Fruit fly (Drosophila melanogaster) whole organism, embryonic: Measurements from ENCODE around the gene Tom40.

Experiments used
- Ada2b ChIP-seq: fragments of 200-800 bp; sonication (Bioruptor generic); IDR thresholded peaks from 2 replicates; pipeline ENCODE4 v1.3.6; 2022; ENCODE audit warnings: missing biosample characterization, missing genetic modification characterization
- CG10147 ChIP-seq: fragments of 200-800 bp; sonication (Bioruptor generic); optimal IDR thresholded peaks from 2 replicates; lab custom pipeline; 2019; ENCODE audit warnings: missing biosample characterization, mild to moderate bottlenecking, missing genetic modification characterization, moderate library complexity
- CG10565 ChIP-seq: fragments of 200-800 bp; sonication (Bioruptor generic); optimal IDR thresholded peaks from 3 replicates; lab custom pipeline; 2016; ENCODE audit warnings: missing biosample characterization, mild to moderate bottlenecking, missing genetic modification characterization
- CG10979 ChIP-seq: fragments of 200-800 bp; sonication (Bioruptor generic); optimal IDR thresholded peaks from 2 replicates; lab custom pipeline; 2018; ENCODE audit warnings: missing biosample characterization, mild to moderate bottlenecking, missing genetic modification characterization, moderate library complexity
- CG12744 ChIP-seq: fragments of 200-800 bp; sonication (Bioruptor generic); optimal IDR thresholded peaks from 2 replicates; lab custom pipeline; 2016; ENCODE audit warnings: missing biosample characterization, missing genetic modification characterization
- CG14050 ChIP-seq: fragments of 200-800 bp; sonication (Bioruptor generic); IDR thresholded peaks from 3 replicates; pipeline ENCODE4 v1.3.6; 2022; ENCODE audit warnings: missing biosample characterization, missing genetic modification characterization
- CG14667 ChIP-seq: fragments of 200-800 bp; sonication (Bioruptor generic); IDR thresholded peaks from 2 replicates; pipeline ENCODE4 v1.3.6; 2022; ENCODE audit warnings: missing biosample characterization, missing genetic modification characterization
- CG17385 ChIP-seq: fragments of 200-800 bp; sonication (Bioruptor generic); optimal IDR thresholded peaks from 3 replicates; lab custom pipeline; 2018; ENCODE audit warnings: missing biosample characterization, mild to moderate bottlenecking, missing genetic modification characterization
- CG17568 ChIP-seq: fragments of 200-800 bp; sonication (Bioruptor generic); optimal IDR thresholded peaks from 2 replicates; lab custom pipeline; 2018; ENCODE audit warnings: missing biosample characterization, mild to moderate bottlenecking, missing genetic modification characterization, moderate library complexity
- CG17829 ChIP-seq: fragments of 200-800 bp; optimal IDR thresholded peaks from 2 replicates; lab custom pipeline; 2019; ENCODE audit warnings: missing biosample characterization, mild to moderate bottlenecking, missing genetic modification characterization, moderate library complexity
- CG1792 ChIP-seq: fragments of 200-800 bp; sonication (Bioruptor generic); optimal IDR thresholded peaks from 2 replicates; lab custom pipeline; 2016; ENCODE audit warnings: missing biosample characterization, missing genetic modification characterization
- CG2116 ChIP-seq: fragments of 200-800 bp; sonication (Bioruptor generic); optimal IDR thresholded peaks from 3 replicates; lab custom pipeline; 2018; ENCODE audit warnings: missing biosample characterization, mild to moderate bottlenecking, missing genetic modification characterization
- CG2129 ChIP-seq: fragments of 200-800 bp; sonication (Bioruptor generic); IDR thresholded peaks from 2 replicates; pipeline ENCODE4 v1.3.6; 2022; ENCODE audit warnings: missing biosample characterization, missing genetic modification characterization; ENCODE audit not compliant: partially characterized antibody
- CG3281 ChIP-seq: fragments of 200-800 bp; sonication (Bioruptor generic); optimal IDR thresholded peaks from 3 replicates; lab custom pipeline; 2017; ENCODE audit warnings: missing biosample characterization, mild to moderate bottlenecking, missing genetic modification characterization
- CG6254 ChIP-seq: fragments of 200-800 bp; sonication (Bioruptor generic); optimal IDR thresholded peaks from 3 replicates; lab custom pipeline; 2017; ENCODE audit warnings: mild to moderate bottlenecking, missing biosample characterization, missing genetic modification reagents, missing genetic modification characterization
- CG6765 ChIP-seq: fragments of 200-800 bp; sonication (Bioruptor generic); optimal IDR thresholded peaks from 3 replicates; lab custom pipeline; 2017; ENCODE audit warnings: missing biosample characterization, mild to moderate bottlenecking, missing genetic modification characterization
- CG6791 ChIP-seq: fragments of 200-800 bp; sonication (Bioruptor generic); IDR thresholded peaks from 3 replicates; pipeline ENCODE4 v1.3.6; 2022; ENCODE audit warnings: missing biosample characterization, missing genetic modification characterization; ENCODE audit not compliant: partially characterized antibody
- CG7987 ChIP-seq: fragments of 200-800 bp; sonication (Bioruptor generic); optimal IDR thresholded peaks from 2 replicates; lab custom pipeline; 2018; ENCODE audit warnings: missing biosample characterization, mild to moderate bottlenecking, missing genetic modification characterization, moderate library complexity
- Dip2 ChIP-seq: fragments of 200-800 bp; sonication (Bioruptor generic); IDR thresholded peaks from 2 replicates; pipeline ENCODE4 v1.3.6; 2022; ENCODE audit warnings: missing biosample characterization, missing genetic modification characterization
- Dp ChIP-seq: fragments of 200-800 bp; sonication (Bioruptor generic); optimal IDR thresholded peaks from 2 replicates; lab custom pipeline; 2018; ENCODE audit warnings: missing biosample characterization, mild to moderate bottlenecking, missing genetic modification characterization, moderate library complexity
- Dref ChIP-seq: fragments of 200-800 bp; sonication (Bioruptor generic); IDR thresholded peaks from 2 replicates; pipeline ENCODE4 v1.3.6; 2022; ENCODE audit warnings: missing biosample characterization, missing genetic modification characterization
- Ets65A ChIP-seq: fragments of 200-800 bp; sonication (Bioruptor generic); peaks from one replicate; lab custom pipeline; 2016; ENCODE audit warnings: missing biosample characterization, missing genetic modification characterization
- Ets97D ChIP-seq: fragments of 200-800 bp; sonication (Bioruptor generic); optimal IDR thresholded peaks from 3 replicates; lab custom pipeline; 2016; ENCODE audit warnings: missing biosample characterization, missing genetic modification characterization
- Gsc ChIP-seq: fragments of 200-800 bp; sonication (Bioruptor generic); IDR thresholded peaks from 2 replicates; pipeline ENCODE4 v1.3.6; 2022; ENCODE audit warnings: missing biosample characterization, missing genetic modification characterization
- Gug ChIP-seq: fragments of 200-800 bp; sonication (Bioruptor generic); IDR thresholded peaks from 4 replicates; pipeline ENCODE4 v1.3.6; 2022; ENCODE audit warnings: missing biosample characterization, missing genetic modification characterization
- Hmr ChIP-seq: fragments of 200-800 bp; sonication (Bioruptor generic); optimal IDR thresholded peaks from 3 replicates; lab custom pipeline; 2017; ENCODE audit warnings: mild to moderate bottlenecking, missing biosample characterization, missing genetic modification reagents, missing genetic modification characterization
- Lhr ChIP-seq: fragments of 200-800 bp; sonication (Bioruptor generic); optimal IDR thresholded peaks from 3 replicates; lab custom pipeline; 2017; ENCODE audit warnings: mild to moderate bottlenecking, missing biosample characterization, missing genetic modification reagents, missing genetic modification characterization
- Nf-YB ChIP-seq: fragments of 200-800 bp; sonication (Bioruptor generic); optimal IDR thresholded peaks from 3 replicates; lab custom pipeline; 2019; ENCODE audit warnings: missing biosample characterization, mild to moderate bottlenecking, missing genetic modification characterization, moderate library complexity
- Ravus ChIP-seq: fragments of 200-800 bp; sonication (Bioruptor generic); IDR thresholded peaks from 2 replicates; pipeline ENCODE4 v1.3.6; 2022; ENCODE audit warnings: missing biosample characterization, missing genetic modification characterization
- Sry-β ChIP-seq: fragments of 200-800 bp; sonication (Bioruptor generic); optimal IDR thresholded peaks from 2 replicates; lab custom pipeline; 2018; ENCODE audit warnings: missing biosample characterization, mild to moderate bottlenecking, missing genetic modification characterization, moderate library complexity
- aop ChIP-seq: fragments of 200-800 bp; sonication (Bioruptor generic); IDR thresholded peaks from 2 replicates; pipeline ENCODE4 v1.3.6; 2022; ENCODE audit warnings: missing biosample characterization, missing genetic modification characterization
- ap ChIP-seq: fragments of 200-800 bp; sonication (Bioruptor generic); IDR thresholded peaks from 2 replicates; pipeline ENCODE4 v1.3.6; 2022; ENCODE audit warnings: missing biosample characterization, missing genetic modification characterization
- bigmax ChIP-seq: fragments of 200-800 bp; sonication (Bioruptor generic); optimal IDR thresholded peaks from 2 replicates; lab custom pipeline; 2018; ENCODE audit warnings: missing biosample characterization, mild to moderate bottlenecking, missing genetic modification characterization
- cas ChIP-seq: fragments of 200-800 bp; sonication (Bioruptor generic); IDR thresholded peaks from 2 replicates; pipeline ENCODE4 v1.3.6; 2022; ENCODE audit warnings: missing biosample characterization, missing genetic modification characterization
- cg ChIP-seq: fragments of 200-800 bp; sonication (Bioruptor generic); optimal IDR thresholded peaks from 3 replicates; lab custom pipeline; 2019; ENCODE audit warnings: missing biosample characterization, mild to moderate bottlenecking, missing genetic modification characterization, moderate library complexity
- chinmo ChIP-seq: fragments of 200-800 bp; sonication (Bioruptor generic); IDR thresholded peaks from 4 replicates; pipeline ENCODE4 v1.3.6; 2022; ENCODE audit warnings: missing biosample characterization, missing genetic modification characterization; ENCODE audit not compliant: partially characterized antibody
- chm ChIP-seq: fragments of 200-800 bp; sonication (Bioruptor generic); IDR thresholded peaks from 2 replicates; pipeline ENCODE4 v1.3.6; 2022; ENCODE audit warnings: missing biosample characterization, missing genetic modification characterization
- croc ChIP-seq: fragments of 200-800 bp; sonication (Bioruptor generic); conservative IDR thresholded peaks from 3 replicates; pipeline ENCODE4 v1.3.6; 2022; ENCODE audit warnings: missing biosample characterization, missing genetic modification characterization
- eve ChIP-seq, 2 experiments: fragments of >200 bp; optimal IDR thresholded peaks; 2 replicates each; lab custom pipeline; 2017; ENCODE audit warnings: missing biosample characterization in 2 of 2, missing genetic modification characterization in 2 of 2
- fd3F ChIP-seq: fragments of 200-800 bp; sonication (Bioruptor generic); optimal IDR thresholded peaks from 2 replicates; lab custom pipeline; 2018; ENCODE audit warnings: missing biosample characterization, mild to moderate bottlenecking, missing genetic modification characterization, moderate library complexity
- grn ChIP-seq: fragments of 200-800 bp; sonication (Bioruptor generic); optimal IDR thresholded peaks from 3 replicates; lab custom pipeline; 2017; ENCODE audit warnings: missing biosample characterization, missing genetic modification characterization
- kay ChIP-seq: fragments of 200-800 bp; sonication (Bioruptor generic); optimal IDR thresholded peaks from 2 replicates; lab custom pipeline; 2016; ENCODE audit warnings: missing biosample characterization, missing genetic modification characterization
- lab ChIP-seq: fragments of 200-800 bp; sonication (Bioruptor generic); optimal IDR thresholded peaks from 3 replicates; lab custom pipeline; 2017; ENCODE audit warnings: missing biosample characterization, missing genetic modification characterization, mild to moderate bottlenecking, moderate library complexity, missing genetic modification reagents
- lola ChIP-seq, 3 experiments: fragments of >200 bp in 2 of 3; fragments of 200-800 bp in 1 of 3; sonication (Bioruptor generic) in 1 of 3; optimal IDR thresholded peaks; 2 replicates each; lab custom pipeline; 2017 to 2019; ENCODE audit warnings: missing biosample characterization in 3 of 3, missing genetic modification characterization in 3 of 3, mild to moderate bottlenecking in 1 of 3, moderate library complexity in 1 of 3
- pb ChIP-seq: fragments of 200-800 bp; sonication (Bioruptor generic); optimal IDR thresholded peaks from 3 replicates; lab custom pipeline; 2016; ENCODE audit warnings: missing biosample characterization, missing genetic modification characterization
- rib ChIP-seq: fragments of 200-800 bp; sonication (Bioruptor generic); IDR thresholded peaks from 2 replicates; pipeline ENCODE4 v1.3.6; 2022; ENCODE audit warnings: missing biosample characterization, missing genetic modification characterization
- tup ChIP-seq: fragments of 200-800 bp; sonication (Bioruptor generic); optimal IDR thresholded peaks from 2 replicates; lab custom pipeline; 2016; ENCODE audit warnings: missing biosample characterization, mild to moderate bottlenecking, missing genetic modification characterization, moderate library complexity
- twi ChIP-seq: fragments of 200-800 bp; optimal IDR thresholded peaks from 2 replicates; lab custom pipeline; 2019; ENCODE audit warnings: missing biosample characterization, mild to moderate bottlenecking, missing genetic modification characterization, moderate library complexity
- zf30C ChIP-seq: fragments of 200-800 bp; sonication (Bioruptor generic); optimal IDR thresholded peaks from 3 replicates; lab custom pipeline; 2018; ENCODE audit warnings: missing biosample characterization, mild to moderate bottlenecking, missing genetic modification characterization

Gene Tom40

DNA sequence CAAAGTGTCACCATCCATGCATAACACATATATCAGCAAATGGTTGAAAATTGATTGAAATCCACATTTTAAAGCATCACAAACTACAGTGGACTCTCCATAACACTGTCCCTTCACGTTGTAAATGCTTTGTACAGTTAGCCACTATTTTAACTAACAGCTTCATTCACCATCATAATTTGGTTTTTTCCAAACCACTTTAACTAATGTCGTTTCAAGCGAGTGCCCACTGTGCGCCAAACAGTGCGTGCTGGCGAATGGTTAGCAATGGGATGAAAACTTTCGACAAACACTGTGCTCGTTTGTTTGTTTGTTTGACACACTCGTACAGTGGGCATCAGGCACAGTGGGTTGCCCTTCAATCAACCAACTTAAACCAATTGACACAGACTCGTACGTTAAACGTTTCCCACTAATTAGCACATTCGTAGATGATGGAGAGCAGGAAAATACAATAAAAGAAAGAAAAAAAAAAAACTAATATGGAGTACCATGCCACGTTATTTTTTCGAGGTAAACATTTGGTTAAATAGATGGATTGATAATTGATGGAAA lies 36.4 kb upstream of the Tom40 start (continued):
- TF ChIP-seq CG7987: peak; percentile 80
- peak; percentile 85 for TF ChIP-seq ap (GFP tag; lab: Robert Waterston, UW)
- peak in 1 of 2 experiments; percentile 96 for TF ChIP-seq eve (GFP tag; optimal IDR thresholded peaks at IDR 0.05; lab: Kevin White, UChicago)
- peak; percentile 87 for TF ChIP-seq croc (GFP tag; lab: Robert Waterston, UW)
- TF ChIP-seq grn (GFP tag; lab: Kevin White, UChicago): peak; percentile 32
- peak; percentile 94 for TF ChIP-seq chm (GFP tag; lab: Robert Waterston, UW)
- peak; percentile 88 for TF ChIP-seq CG3281 (GFP tag; lab: Kevin White, UChicago)
- peak; percentile 85 for TF ChIP-seq Gsc
- TF ChIP-seq fd3F: peak; percentile 88
- TF ChIP-seq CG6791 (GFP tag; lab: Robert Waterston, UW): no peak
- TF ChIP-seq pb: peak; percentile 88
- TF ChIP-seq CG6254 (GFP tag; lab: Kevin White, UChicago): peak; percentile 67
- TF ChIP-seq Hmr (GFP tag; lab: Kevin White, UChicago): peak; percentile 85
- TF ChIP-seq Dref (GFP tag; lab: Robert Waterston, UW): no peak
- peak; percentile 23; the same call in 1 of the 2 replicates for TF ChIP-seq Dip2
- TF ChIP-seq CG2129 (GFP tag; lab: Robert Waterston, UW): no peak
- TF ChIP-seq CG10979 (tag; lab: Kevin White, UChicago): peak; percentile 84
- no peak for TF ChIP-seq zf30C (GFP tag; lab: Kevin White, UChicago)
- peak; percentile 96 for TF ChIP-seq Gug
- TF ChIP-seq lab (GFP tag; lab: Kevin White, UChicago): peak; percentile 95
- peak; percentile 37 for TF ChIP-seq CG2116 (GFP tag; lab: Kevin White, UChicago)
- TF ChIP-seq cg (GFP tag; lab: Kevin White, UChicago): peak; percentile 2
- TF ChIP-seq bigmax: peak; percentile 31
- peak; percentile 83 for TF ChIP-seq CG10147 (GFP tag; lab: Kevin White, UChicago)
- TF ChIP-seq CG17385 (GFP tag; lab: Kevin White, UChicago): peak; percentile 89
- peak in 1 of 3 experiments; percentile 46 for TF ChIP-seq lola (GFP tag; optimal IDR thresholded peaks at IDR 0.05; lab: Kevin White, UChicago)
- peak; percentile 44 for TF ChIP-seq Nf-YB (GFP tag; lab: Kevin White, UChicago)
- peak; percentile 90 for TF ChIP-seq CG12744 (GFP tag; lab: Kevin White, UChicago)
- peak; percentile 78 for TF ChIP-seq tup (GFP tag; lab: Kevin White, UChicago)
- peak; percentile 96 for TF ChIP-seq Ada2b (GFP tag; lab: Robert Waterston, UW)
- TF ChIP-seq Lhr: peak; percentile 47
- peak; percentile 86 for TF ChIP-seq Ravus (GFP tag; lab: Robert Waterston, UW)
- TF ChIP-seq CG10565 (GFP tag; lab: Kevin White, UChicago): peak; percentile 54
- TF ChIP-seq CG14050 (GFP tag; lab: Robert Waterston, UW): peak; percentile 91
- TF ChIP-seq CG14667: peak; percentile 94
- peak; percentile 77 for TF ChIP-seq twi
- TF ChIP-seq CG1792 (GFP tag; lab: Kevin White, UChicago): peak; percentile 92
- TF ChIP-seq rib (GFP tag; lab: Robert Waterston, UW): peak; percentile 92
- TF ChIP-seq aop (GFP tag; lab: Robert Waterston, UW): peak; percentile 86
- peak; percentile 87 for TF ChIP-seq CG17829 (tag; lab: Kevin White, UChicago)
- TF ChIP-seq cas (GFP tag; lab: Robert Waterston, UW): peak; percentile 80
- peak; percentile 16 for TF ChIP-seq Sry-β (GFP tag; lab: Kevin White, UChicago)
- peak; percentile 56 for TF ChIP-seq CG6765 (GFP tag; lab: Kevin White, UChicago)
- TF ChIP-seq kay (GFP tag; lab: Kevin White, UChicago): peak; percentile 48
- TF ChIP-seq chinmo: no peak
- peak; percentile 68 for TF ChIP-seq Ets97D
- no peak for TF ChIP-seq Dp (GFP tag; lab: Kevin White, UChicago)
- TF ChIP-seq CG17568 (GFP tag; lab: Kevin White, UChicago): peak; percentile 80
- peak; percentile 99 for TF ChIP-seq Ets65A (GFP tag; lab: Kevin White, UChicago)
